Fruit fly (Drosophila melanogaster) Kc167 (cell line): Measurements from ENCODE around the gene ps.

Experiments
- Myc ChIP-seq: fragments of >200 bp; optimal IDR thresholded peaks from 2 replicates; lab custom pipeline; 2017; ENCODE audit warnings: missing external identifiers
- Sin3A ChIP-seq: fragments of >200 bp; optimal IDR thresholded peaks from 2 replicates; lab custom pipeline; 2018; ENCODE audit warnings: missing external identifiers
- h ChIP-seq: fragments of >200 bp; optimal IDR thresholded peaks from 3 replicates; lab custom pipeline; 2018; ENCODE audit warnings: missing external identifiers
- insv ChIP-seq: fragments of >200 bp; optimal IDR thresholded peaks from 3 replicates; lab custom pipeline; 2018; ENCODE audit warnings: missing external identifiers

DNA sequence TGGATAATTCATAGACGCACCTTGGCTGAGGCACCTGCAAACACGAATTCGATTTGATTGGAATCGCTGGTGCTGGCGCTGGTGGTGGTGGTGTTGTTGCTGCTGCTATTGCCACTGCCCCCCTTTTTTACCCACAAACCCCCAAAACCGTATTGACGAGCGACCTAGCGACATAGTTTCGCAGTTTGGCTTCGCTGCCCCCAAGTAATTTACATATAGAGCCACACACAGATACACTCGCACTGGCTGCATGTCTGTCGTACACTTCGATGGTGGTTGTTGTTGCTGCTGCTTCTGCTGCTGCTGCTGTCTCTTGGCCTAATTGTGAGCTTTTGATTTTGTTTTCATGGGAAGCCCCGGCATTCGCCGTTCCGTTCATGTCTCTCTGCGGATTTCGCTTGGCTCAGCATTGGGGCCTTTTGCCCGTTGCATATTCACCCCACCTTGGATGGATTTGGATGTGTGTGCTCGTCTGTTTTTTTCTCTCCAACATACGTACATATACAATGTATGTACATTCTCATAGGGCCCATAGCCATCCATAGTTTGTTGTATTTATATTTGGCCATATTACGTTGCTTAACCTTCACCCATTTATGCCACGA lies 6.4 kb downstream of the ps start:
- TF ChIP-seq Myc (lab: Kevin White, UChicago) (no peak), h (lab: Kevin White, UChicago) (no peak), insv (lab: Kevin White, UChicago) (no peak), Sin3A (lab: Kevin White, UChicago) (no peak)
